Worm (Caenorhabditis elegans) whole organism, L4 larva: Measurements from ENCODE around the gene symk-1.

Experiments used
- ama-1 ChIP-seq: fragments of 150-350 bp; optimal IDR thresholded peaks from 2 replicates; lab custom pipeline; 2014; ENCODE audit warnings: inconsistent platforms, mixed read lengths
- attf-4 ChIP-seq: sonication (generic microtip); optimal IDR thresholded peaks from 3 replicates; lab custom pipeline; 2017; ENCODE audit warnings: missing biosample characterization, missing genetic modification characterization
- ces-1 ChIP-seq: fragments of 150-350 bp; sonication (generic microtip); optimal IDR thresholded peaks from 4 replicates; lab custom pipeline; 2014; ENCODE audit warnings: missing biosample characterization, missing genetic modification reagents, missing genetic modification characterization
- daf-16 ChIP-seq, 3 experiments: sonication (generic microtip); optimal IDR thresholded peaks; 2 replicates each; lab custom pipeline; 2016 to 2017; ENCODE audit warnings: missing genetic modification characterization in 3 of 3, missing genetic modification reagents in 3 of 3, mild to moderate bottlenecking in 2 of 3, missing compliant biosample characterization in 2 of 3, missing biosample characterization in 1 of 3, moderate library complexity in 1 of 3
- mdl-1 ChIP-seq, 2 experiments: fragments of 150-350 bp in 1 of 2; sonication (generic microtip) in 1 of 2; optimal IDR thresholded peaks; 2 replicates each; lab custom pipeline; 2014 to 2017; ENCODE audit warnings: missing biosample characterization in 2 of 2, missing genetic modification characterization in 2 of 2
- nhr-11 ChIP-seq: fragments of 150-350 bp; optimal IDR thresholded peaks from 2 replicates; lab custom pipeline; 2014; ENCODE audit warnings: missing biosample characterization, missing genetic modification characterization
- set-16 ChIP-seq: fragments of 200-800 bp; sonication (Bioruptor generic); IDR thresholded peaks from 2 replicates; pipeline ENCODE4 v1.3.6; 2022; ENCODE audit warnings: missing genetic modification reagents, missing genetic modification characterization, missing compliant biosample characterization
- unc-130 ChIP-seq: sonication (generic microtip); optimal IDR thresholded peaks from 2 replicates; lab custom pipeline; 2016; ENCODE audit warnings: missing genetic modification reagents, missing genetic modification characterization, missing compliant biosample characterization
- unc-62 ChIP-seq, 3 experiments: fragments of 150-350 bp in 1 of 3; sonication (generic microtip); optimal IDR thresholded peaks in 2 of 3; peaks in 1 of 3; 1 replicate in 1 of 3; 2 replicates in 2 of 3; lab custom pipeline; 2014 to 2017; ENCODE audit warnings: missing biosample characterization in 3 of 3, missing genetic modification characterization in 3 of 3, missing genetic modification reagents in 3 of 3, missing genotype in 1 of 3
- zag-1 ChIP-seq: fragments of 150-350 bp; optimal IDR thresholded peaks from 2 replicates; lab custom pipeline; 2014; ENCODE audit warnings: missing biosample characterization, missing genetic modification characterization
- zfp-3 ChIP-seq: fragments of 200-800 bp; sonication (Bioruptor generic); conservative IDR thresholded peaks from 2 replicates; pipeline ENCODE4 v1.3.6; 2022; ENCODE audit warnings: missing genetic modification reagents, missing genetic modification characterization, missing compliant biosample characterization

ce11 chrV:8520846-8521553 lies 49.1 kb upstream of the symk-1 start, which contains the start of the genes F45F2.11 and otpl-7:
- no peak for TF ChIP-seq ama-1 (lab: Kevin White, UChicago)
- no peak for TF ChIP-seq mdl-1 (tag; optimal IDR thresholded peaks at IDR 0.05; lab: Kevin White, UChicago)
- TF ChIP-seq zag-1 (tag; lab: Kevin White, UChicago), result no peak
- no peak for TF ChIP-seq unc-130 (GFP tag; lab: Kevin White, UChicago)
- no peak for TF ChIP-seq set-16 (GFP tag; lab: Robert Waterston, UW)
- no peak for TF ChIP-seq nhr-11
- TF ChIP-seq zfp-3, result no peak
- no peak for TF ChIP-seq daf-16 (GFP tag; optimal IDR thresholded peaks at IDR 0.05; lab: Kevin White, UChicago)
- TF ChIP-seq daf-16 (tag; optimal IDR thresholded peaks at IDR 0.05; lab: Kevin White, UChicago), result no peak
- no peak for TF ChIP-seq unc-62 (GFP tag; optimal IDR thresholded peaks at IDR 0.05 in 1 of 2; lab: Kevin White, UChicago)
- TF ChIP-seq unc-62 (tag; optimal IDR thresholded peaks at IDR 0.05; lab: Kevin White, UChicago), result no peak
- TF ChIP-seq attf-4 (tag; lab: Kevin White, UChicago), result no peak
- no peak for TF ChIP-seq ces-1
